Fruit fly (Drosophila melanogaster) whole organism, embryonic: ENCODE data around the gene TfIIA-S.

Source experiments
- CG10431 ChIP-seq: fragments of 200-800 bp; sonication (Bioruptor generic); optimal IDR thresholded peaks from 3 replicates; lab custom pipeline; 2018; ENCODE audit warnings: missing biosample characterization, mild to moderate bottlenecking, missing genetic modification characterization
- CG10565 ChIP-seq: fragments of 200-800 bp; sonication (Bioruptor generic); optimal IDR thresholded peaks from 3 replicates; lab custom pipeline; 2016; ENCODE audit warnings: missing biosample characterization, mild to moderate bottlenecking, missing genetic modification characterization
- CG11085 ChIP-seq: fragments of 200-800 bp; sonication (Bioruptor generic); IDR thresholded peaks from 2 replicates; pipeline ENCODE4 v1.3.6; 2022; ENCODE audit warnings: missing biosample characterization, missing genetic modification characterization
- CG11247 ChIP-seq: fragments of 200-800 bp; sonication (Bioruptor generic); IDR thresholded peaks from 2 replicates; pipeline ENCODE4 v1.3.6; 2022; ENCODE audit warnings: missing biosample characterization, missing genetic modification characterization
- CG11560 ChIP-seq: fragments of 200-800 bp; sonication (Bioruptor generic); IDR thresholded peaks from 3 replicates; pipeline ENCODE4 v1.3.6; 2022; ENCODE audit warnings: missing biosample characterization, missing genetic modification characterization
- CG13123 ChIP-seq: fragments of 200-800 bp; sonication (Bioruptor generic); optimal IDR thresholded peaks from 2 replicates; lab custom pipeline; 2016; ENCODE audit warnings: missing biosample characterization, missing genetic modification characterization
- CG13296 ChIP-seq: fragments of 200-800 bp; sonication (Bioruptor generic); optimal IDR thresholded peaks from 3 replicates; lab custom pipeline; 2018; ENCODE audit warnings: missing biosample characterization, mild to moderate bottlenecking, missing genetic modification characterization
- CG14710 ChIP-seq: fragments of 200-800 bp; sonication (Bioruptor generic); optimal IDR thresholded peaks from 3 replicates; lab custom pipeline; 2019; ENCODE audit warnings: missing biosample characterization, mild to moderate bottlenecking, missing genetic modification characterization, moderate library complexity
- CG1647 ChIP-seq: fragments of 200-800 bp; sonication (Bioruptor generic); optimal IDR thresholded peaks from 3 replicates; lab custom pipeline; 2016; ENCODE audit warnings: missing biosample characterization, missing genetic modification characterization
- CG18011 ChIP-seq: fragments of 200-800 bp; sonication (Bioruptor generic); optimal IDR thresholded peaks from 2 replicates; lab custom pipeline; 2017; ENCODE audit warnings: missing biosample characterization, missing genetic modification characterization, mild to moderate bottlenecking, moderate library complexity, missing genotype
- CG3065 ChIP-seq: fragments of 200-800 bp; sonication (Bioruptor generic); optimal IDR thresholded peaks from 2 replicates; lab custom pipeline; 2016; ENCODE audit warnings: missing biosample characterization, missing genetic modification characterization
- CG33213 ChIP-seq: fragments of 200-800 bp; sonication (Bioruptor generic); optimal IDR thresholded peaks from 3 replicates; lab custom pipeline; 2016; ENCODE audit warnings: missing biosample characterization, missing genetic modification characterization
- CG6765 ChIP-seq: fragments of 200-800 bp; sonication (Bioruptor generic); optimal IDR thresholded peaks from 3 replicates; lab custom pipeline; 2017; ENCODE audit warnings: missing biosample characterization, mild to moderate bottlenecking, missing genetic modification characterization
- CG8944 ChIP-seq: fragments of 200-800 bp; sonication (Bioruptor generic); optimal IDR thresholded peaks from 3 replicates; lab custom pipeline; 2016; ENCODE audit warnings: missing biosample characterization, missing genetic modification characterization
- Dip2 ChIP-seq: fragments of 200-800 bp; sonication (Bioruptor generic); IDR thresholded peaks from 2 replicates; pipeline ENCODE4 v1.3.6; 2022; ENCODE audit warnings: missing biosample characterization, missing genetic modification characterization
- Eip74EF ChIP-seq, 2 experiments: fragments of 200-800 bp in 1 of 2; fragments of >200 bp in 1 of 2; sonication (Bioruptor generic) in 1 of 2; optimal IDR thresholded peaks; 2 replicates each; lab custom pipeline; 2017 to 2019; ENCODE audit warnings: missing biosample characterization in 2 of 2, missing genetic modification characterization in 2 of 2, mild to moderate bottlenecking in 1 of 2, moderate library complexity in 1 of 2
- Fer2 ChIP-seq: fragments of 200-800 bp; sonication (Bioruptor generic); optimal IDR thresholded peaks from 2 replicates; lab custom pipeline; 2018; ENCODE audit warnings: missing biosample characterization, mild to moderate bottlenecking, missing genetic modification characterization, moderate library complexity
- Hey ChIP-seq: fragments of 200-800 bp; sonication (Bioruptor generic); optimal IDR thresholded peaks from 3 replicates; lab custom pipeline; 2018; ENCODE audit warnings: missing biosample characterization, mild to moderate bottlenecking, missing genetic modification characterization
- HmgD ChIP-seq: fragments of 200-800 bp; sonication (Bioruptor generic); optimal IDR thresholded peaks from 3 replicates; lab custom pipeline; 2016; ENCODE audit warnings: missing biosample characterization, missing genetic modification characterization
- Lpt ChIP-seq: fragments of >200 bp; optimal IDR thresholded peaks from 2 replicates; lab custom pipeline; 2018; ENCODE audit warnings: missing biosample characterization, missing genetic modification characterization
- Mrtf ChIP-seq: fragments of 200-800 bp; sonication (Bioruptor generic); IDR thresholded peaks from 3 replicates; pipeline ENCODE4 v1.3.6; 2022; ENCODE audit warnings: missing biosample characterization, missing genetic modification characterization
- Myb ChIP-seq: fragments of 200-800 bp; sonication (Bioruptor generic); optimal IDR thresholded peaks from 2 replicates; lab custom pipeline; 2016; ENCODE audit warnings: missing biosample characterization, missing genetic modification characterization
- Optix ChIP-seq: fragments of 200-800 bp; sonication (Bioruptor generic); IDR thresholded peaks from 3 replicates; pipeline ENCODE4 v1.3.6; 2022; ENCODE audit warnings: missing biosample characterization, missing genetic modification characterization
- Trl ChIP-seq, 3 experiments: fragments of >200 bp in 2 of 3; fragments of 200-800 bp in 1 of 3; sonication (Bioruptor generic) in 1 of 3; optimal IDR thresholded peaks; 2 replicates in 1 of 3; 3 replicates in 2 of 3; lab custom pipeline; 2016 to 2017; ENCODE audit warnings: missing biosample characterization in 1 of 3, missing genetic modification characterization in 1 of 3
- al ChIP-seq: fragments of 200-800 bp; sonication (Bioruptor generic); IDR thresholded peaks from 2 replicates; pipeline ENCODE4 v1.3.6; 2022; ENCODE audit warnings: missing biosample characterization, missing genetic modification characterization
- ato ChIP-seq: fragments of 200-800 bp; sonication (Bioruptor generic); IDR thresholded peaks from 2 replicates; pipeline ENCODE4 v1.3.6; 2022; ENCODE audit warnings: missing biosample characterization, missing genetic modification characterization; ENCODE audit not compliant: partially characterized antibody
- bbx ChIP-seq: fragments of 200-800 bp; sonication (Bioruptor generic); IDR thresholded peaks from 2 replicates; pipeline ENCODE4 v1.3.6; 2022; ENCODE audit warnings: missing biosample characterization, missing genetic modification characterization; ENCODE audit not compliant: partially characterized antibody
- caup ChIP-seq: fragments of 200-800 bp; sonication (Bioruptor generic); optimal IDR thresholded peaks from 3 replicates; lab custom pipeline; 2017; ENCODE audit warnings: missing biosample characterization, mild to moderate bottlenecking, missing genetic modification characterization, moderate library complexity; ENCODE audit not compliant: severe bottlenecking
- chm ChIP-seq: fragments of 200-800 bp; sonication (Bioruptor generic); IDR thresholded peaks from 2 replicates; pipeline ENCODE4 v1.3.6; 2022; ENCODE audit warnings: missing biosample characterization, missing genetic modification characterization
- corto ChIP-seq: fragments of 200-800 bp; sonication (Bioruptor generic); optimal IDR thresholded peaks from 2 replicates; lab custom pipeline; 2016; ENCODE audit warnings: missing biosample characterization, mild to moderate bottlenecking, missing genetic modification characterization, moderate library complexity
- crp ChIP-seq, 2 experiments: fragments of 200-800 bp; sonication (Bioruptor generic); optimal IDR thresholded peaks; 2 replicates in 1 of 2; 3 replicates in 1 of 2; lab custom pipeline; 2017; ENCODE audit warnings: missing biosample characterization in 2 of 2, missing genetic modification characterization in 2 of 2, mild to moderate bottlenecking in 1 of 2, moderate library complexity in 1 of 2
- danr ChIP-seq: fragments of 200-800 bp; sonication (Bioruptor generic); IDR thresholded peaks from 2 replicates; pipeline ENCODE4 v1.3.6; 2022; ENCODE audit warnings: missing biosample characterization, missing genetic modification characterization
- ems ChIP-seq: fragments of 200-800 bp; sonication (Bioruptor generic); optimal IDR thresholded peaks from 3 replicates; lab custom pipeline; 2016; ENCODE audit warnings: missing biosample characterization, missing genetic modification characterization
- fd96Cb ChIP-seq: fragments of 200-800 bp; sonication (Bioruptor generic); optimal IDR thresholded peaks from 2 replicates; lab custom pipeline; 2018; ENCODE audit warnings: missing biosample characterization, mild to moderate bottlenecking, missing genetic modification characterization, moderate library complexity
- gcm2 ChIP-seq: fragments of 200-800 bp; sonication (Bioruptor generic); optimal IDR thresholded peaks from 2 replicates; lab custom pipeline; 2016; ENCODE audit warnings: missing biosample characterization, missing genetic modification characterization
- gsb ChIP-seq: fragments of 200-800 bp; sonication (Bioruptor generic); IDR thresholded peaks from 2 replicates; pipeline ENCODE4 v1.3.6; 2022; ENCODE audit warnings: missing biosample characterization, missing genetic modification characterization
- gsb-n ChIP-seq: fragments of 200-800 bp; sonication (Bioruptor generic); optimal IDR thresholded peaks from 3 replicates; lab custom pipeline; 2018; ENCODE audit warnings: missing biosample characterization, mild to moderate bottlenecking, missing genetic modification characterization
- luna ChIP-seq: fragments of 200-800 bp; sonication (Bioruptor generic); optimal IDR thresholded peaks from 2 replicates; lab custom pipeline; 2016; ENCODE audit warnings: missing biosample characterization, missing genetic modification characterization
- nom ChIP-seq: fragments of 200-800 bp; sonication (Bioruptor generic); optimal IDR thresholded peaks from 2 replicates; lab custom pipeline; 2017; ENCODE audit warnings: missing biosample characterization, missing genetic modification characterization, mild to moderate bottlenecking, moderate library complexity, missing genetic modification reagents
- oc ChIP-seq: fragments of 200-800 bp; sonication (Bioruptor generic); optimal IDR thresholded peaks from 2 replicates; lab custom pipeline; 2018; ENCODE audit warnings: missing biosample characterization, mild to moderate bottlenecking, missing genetic modification characterization, moderate library complexity
- otp ChIP-seq: fragments of 200-800 bp; sonication (Bioruptor generic); IDR thresholded peaks from 3 replicates; pipeline ENCODE4, ENCODE4 v1.3.6; 2022; ENCODE audit warnings: missing biosample characterization, missing genetic modification characterization
- sens-2 ChIP-seq: fragments of 200-800 bp; sonication (Bioruptor generic); IDR thresholded peaks from 2 replicates; pipeline ENCODE4 v1.3.6; 2022; ENCODE audit warnings: missing biosample characterization, missing genetic modification characterization
- shn ChIP-seq: fragments of 200-800 bp; sonication (Bioruptor generic); optimal IDR thresholded peaks from 3 replicates; lab custom pipeline; 2016; ENCODE audit warnings: missing biosample characterization, missing genetic modification characterization
- tgo ChIP-seq: fragments of 200-800 bp; sonication (Bioruptor generic); IDR thresholded peaks from 3 replicates; pipeline ENCODE4 v1.3.6; 2022; ENCODE audit warnings: missing biosample characterization, missing genetic modification characterization
- tin ChIP-seq: fragments of 200-800 bp; sonication (Bioruptor generic); optimal IDR thresholded peaks from 3 replicates; lab custom pipeline; 2016; ENCODE audit warnings: missing biosample characterization, missing genetic modification characterization
- vnd ChIP-seq: fragments of 200-800 bp; sonication (Bioruptor generic); IDR thresholded peaks from 3 replicates; pipeline ENCODE4 v1.3.6; 2022; ENCODE audit warnings: missing biosample characterization, missing genetic modification characterization; ENCODE audit not compliant: partially characterized antibody
- zfh2 ChIP-seq: fragments of 200-800 bp; sonication (Bioruptor generic); optimal IDR thresholded peaks from 2 replicates; lab custom pipeline; 2016; ENCODE audit warnings: missing biosample characterization, missing genetic modification characterization

The TfIIA-S gene

dm6 chr3R:23886270-23887095 lies 4.4 kb downstream of the TfIIA-S start (continued):
- TF ChIP-seq Lpt (GFP tag; lab: Kevin White, UChicago) (peak; percentile 30), CG18011 (GFP tag; lab: Kevin White, UChicago) (peak; percentile 13), otp (peak; percentile 84; the same call in 2 of the 3 replicates), CG14710 (tag; lab: Kevin White, UChicago) (peak; percentile 95), crp (GFP tag; optimal IDR thresholded peaks at IDR 0.05; lab: Kevin White, UChicago) (peak in 1 of 2 experiments; percentile 24), Hey (tag; lab: Kevin White, UChicago) (no peak), fd96Cb (peak; percentile 92), CG10431 (GFP tag; lab: Kevin White, UChicago) (peak; percentile 81), CG13123 (peak; percentile 20), CG11247 (GFP tag; lab: Robert Waterston, UW) (peak; percentile 56), vnd (GFP tag; lab: Robert Waterston, UW) (no peak), Optix (GFP tag; lab: Robert Waterston, UW) (peak; percentile 81), Fer2 (tag; lab: Kevin White, UChicago) (peak; percentile 42), corto (GFP tag; lab: Kevin White, UChicago) (peak; percentile 97), CG8944 (GFP tag; lab: Kevin White, UChicago) (peak; percentile 68), CG3065 (GFP tag; lab: Kevin White, UChicago) (peak; percentile 64), Mrtf (GFP tag; lab: Robert Waterston, UW) (peak; percentile 78; the same call in 2 of the 3 replicates), ems (GFP tag; lab: Kevin White, UChicago) (peak; percentile 54), bbx (GFP tag; lab: Robert Waterston, UW) (no peak), Dip2 (GFP tag; lab: Robert Waterston, UW) (no peak), gcm2 (GFP tag; lab: Kevin White, UChicago) (peak; percentile 76), luna (no peak), shn (GFP tag; lab: Kevin White, UChicago) (peak; percentile 51), CG33213 (peak; percentile 46), tgo (peak; percentile 77), CG6765 (GFP tag; lab: Kevin White, UChicago) (no peak), CG1647 (GFP tag; lab: Kevin White, UChicago) (peak; percentile 62), gsb-n (tag; lab: Kevin White, UChicago) (peak; percentile 94), Myb (GFP tag; lab: Kevin White, UChicago) (peak; percentile 3), caup (GFP tag; lab: Kevin White, UChicago) (peak; percentile 50), gsb (GFP tag; lab: Robert Waterston, UW) (no peak), CG11085 (GFP tag; lab: Robert Waterston, UW) (0 out of 2 replicates have a peak, but pooled peaks have one; percentile 24), zfh2 (GFP tag; lab: Kevin White, UChicago) (peak; percentile 8), nom (GFP tag; lab: Kevin White, UChicago) (peak; percentile 94), ato (GFP tag; lab: Robert Waterston, UW) (no peak), Eip74EF (GFP tag; optimal IDR thresholded peaks at IDR 0.05; lab: Kevin White, UChicago) (peak in 1 of 2 experiments; percentile 81), chm (GFP tag; lab: Robert Waterston, UW) (peak; percentile 59; the same call in 1 of the 2 replicates), HmgD (GFP tag; lab: Kevin White, UChicago) (no peak), tin (GFP tag; lab: Kevin White, UChicago) (peak; percentile 82), Trl (optimal IDR thresholded peaks at IDR 0.05; lab: Kevin White, UChicago) (no peak), Trl (GFP tag; optimal IDR thresholded peaks at IDR 0.05; lab: Kevin White, UChicago) (peak; percentile 70), al (GFP tag; lab: Robert Waterston, UW) (peak; percentile 9; the same call in 1 of the 2 replicates), CG10565 (GFP tag; lab: Kevin White, UChicago) (peak; percentile 41), sens-2 (GFP tag; lab: Robert Waterston, UW) (peak; percentile 65; the same call in 1 of the 2 replicates), CG13296 (GFP tag; lab: Kevin White, UChicago) (peak; percentile 52), oc (tag; lab: Kevin White, UChicago) (peak; percentile 81), CG11560 (tag; lab: Robert Waterston, UW) (peak; percentile 52; the same call in 1 of the 3 replicates), danr (GFP tag; lab: Robert Waterston, UW) (peak; percentile 55)
